Worm (Caenorhabditis elegans): Measurements from ENCODE around the gene gon-4.

Gene gon-4

ce11 chrIV:10252350-10252792 lies 54.8 kb downstream of the gon-4 start (continued):
- TF ChIP-seq pha-4 (tag; optimal IDR thresholded peaks at IDR 0.05) (no peak), lin-26 (GFP tag; IDR thresholded peaks at IDR 0.05) (no peak; the same call in 1 of the 2 replicates), tbp1 (GFP tag; optimal IDR thresholded peaks at IDR 0.05) (peak; percentile 58), lin-40 (tag; optimal IDR thresholded peaks at IDR 0.05) (peak; percentile 91), B0035.1 (tag; optimal IDR thresholded peaks at IDR 0.05) (peak; percentile 26), K11D2.4 (GFP tag; IDR thresholded peaks at IDR 0.05) (peak; percentile 88), tlf-1 (GFP tag; optimal IDR thresholded peaks at IDR 0.05) (peak; percentile 75), madf-3 (GFP tag; IDR thresholded peaks at IDR 0.05) (no peak), zfh-2 (GFP tag; conservative IDR thresholded peaks at IDR 0.05) (no peak), let-526 (GFP tag; IDR thresholded peaks at IDR 0.05) (peak; percentile 33; the same call in 1 of the 2 replicates), dox-1 (GFP tag; IDR thresholded peaks at IDR 0.05) (peak; percentile 83), F57C9.4 (tag; optimal IDR thresholded peaks at IDR 0.05) (no peak), attf-3 (GFP tag; conservative IDR thresholded peaks at IDR 0.05) (0 out of 2 replicates have a peak, but pooled peaks have one; percentile 33), atf-7 (tag; optimal IDR thresholded peaks at IDR 0.05) (peak; percentile 93), F33H1.4 (GFP tag; IDR thresholded peaks at IDR 0.05) (no peak), F52B5.7 (tag; optimal IDR thresholded peaks at IDR 0.05) (no peak), zim-3 (tag; optimal IDR thresholded peaks at IDR 0.05) (no peak), lsl-1 (GFP tag; optimal IDR thresholded peaks at IDR 0.05) (no peak), madf-6 (GFP tag; IDR thresholded peaks at IDR 0.05) (peak; percentile 12; the same call in 1 of the 2 replicates), F23B12.7 (tag; optimal IDR thresholded peaks at IDR 0.05; ENCODE audit: insufficient read depth) (peak; percentile 40), ekl-4 (GFP tag; IDR thresholded peaks at IDR 0.05) (0 out of 2 replicates have a peak, but pooled peaks have one; percentile 28), nfyb-1 (GFP tag; IDR thresholded peaks at IDR 0.05) (peak; percentile 79), lir-1 (GFP tag; conservative IDR thresholded peaks at IDR 0.05) (peak; percentile 59; the same call in 1 of the 2 replicates), ztf-22 (GFP tag; optimal IDR thresholded peaks at IDR 0.05) (peak; percentile 61), F49E8.2 (tag; optimal IDR thresholded peaks at IDR 0.05; ENCODE audit: insufficient read depth) (no peak), dpff-1 (tag; optimal IDR thresholded peaks at IDR 0.05) (no peak), tbx-9 (tag; optimal IDR thresholded peaks at IDR 0.05; ENCODE audit: borderline replicate concordance) (no peak), gei-17 (GFP tag; optimal IDR thresholded peaks at IDR 0.05) (peak; percentile 49), let-607 (tag; optimal IDR thresholded peaks at IDR 0.05) (peak; percentile 65 to 75), dpl-1 (GFP tag; optimal IDR thresholded peaks at IDR 0.05) (no peak), chd-7 (tag; optimal IDR thresholded peaks at IDR 0.05) (peak; percentile 89), ztf-18 (tag; optimal IDR thresholded peaks at IDR 0.05) (peak; percentile 21), egl-44 (GFP tag; IDR thresholded peaks at IDR 0.05) (peak; percentile 78; the same call in 1 of the 2 replicates), egrh-3 (GFP tag; IDR thresholded peaks at IDR 0.05) (peak; percentile 76), ama-1 (optimal IDR thresholded peaks at IDR 0.05) (no peak), ama-1 (GFP tag; optimal IDR thresholded peaks at IDR 0.05) (no peak), F55B11.4 (tag; optimal IDR thresholded peaks at IDR 0.05; ENCODE audit: borderline replicate concordance, insufficient read depth) (no peak), snpc-1.1 (tag; optimal IDR thresholded peaks at IDR 0.05; ENCODE audit: insufficient read depth) (no peak), die-1 (tag; optimal IDR thresholded peaks at IDR 0.05) (peak; percentile 39), B0336.3 (GFP tag; IDR thresholded peaks at IDR 0.05) (peak; percentile 75), ztf-3 (GFP tag; optimal IDR thresholded peaks at IDR 0.05) (peak; percentile 60), B0261.1 (tag; optimal IDR thresholded peaks at IDR 0.05) (no peak), Y53G8AR.9 (GFP tag; conservative IDR thresholded peaks at IDR 0.05) (peak; percentile 71), C06A6.2 (GFP tag; conservative IDR thresholded peaks at IDR 0.05) (peak; percentile 80), hlh-26 (GFP tag; conservative IDR thresholded peaks at IDR 0.05) (no peak), egl-18 (GFP tag; IDR thresholded peaks at IDR 0.05) (no peak), snpc-4 (GFP tag; optimal IDR thresholded peaks at IDR 0.05) (peak; percentile 63), snpc-4 (tag; optimal IDR thresholded peaks at IDR 0.05) (peak in 2 of 4 experiments; percentile 55 to 56)

Measured in whole organism, young adult.